Fruit fly (Drosophila melanogaster): Measurements from ENCODE around the gene Hibch.
A peak's percentile ranks its signal among the peaks of the same experiment; 100 is the strongest.

The Hibch gene

DNA sequence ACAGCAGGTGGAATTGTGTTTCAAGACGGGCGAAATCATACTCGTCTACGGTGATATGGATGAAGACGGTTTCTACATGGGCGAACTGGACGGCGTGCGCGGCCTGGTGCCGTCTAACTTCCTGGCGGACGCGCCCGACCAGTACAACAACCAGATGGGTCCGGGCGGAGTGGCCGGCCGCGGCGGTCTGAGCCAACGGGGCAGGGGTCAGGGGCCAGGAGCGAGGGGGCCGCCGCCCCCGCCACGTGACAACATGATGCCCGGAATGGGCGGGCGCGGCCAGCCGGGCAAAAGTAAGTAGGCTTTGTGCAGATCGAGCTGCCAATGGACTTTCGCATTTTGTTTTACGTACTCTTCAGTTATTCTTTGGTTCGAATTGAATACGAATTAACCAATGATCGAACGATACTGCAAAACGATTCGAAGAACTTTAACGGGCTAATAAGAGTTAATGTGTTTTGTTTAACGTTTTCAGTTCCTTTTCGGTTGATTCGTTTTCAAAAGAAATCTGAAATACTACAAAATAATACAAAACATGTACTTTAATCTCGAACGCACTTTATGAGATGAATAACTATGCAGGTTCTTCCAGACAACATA is 36.3 kb downstream of the Hibch start:
- TF ChIP-seq D1 (tag; optimal IDR thresholded peaks at IDR 0.05) (no peak), Ets98B (GFP tag; IDR thresholded peaks at IDR 0.05) (no peak), CG10348 (GFP tag; IDR thresholded peaks at IDR 0.05) (no peak), Snoo (tag; optimal IDR thresholded peaks at IDR 0.05) (no peak), CG17806 (tag; optimal IDR thresholded peaks at IDR 0.05) (no peak), EcR (GFP tag; optimal IDR thresholded peaks at IDR 0.05) (no peak), CG12605 (GFP tag; IDR thresholded peaks at IDR 0.05) (no peak), CG15710 (tag; optimal IDR thresholded peaks at IDR 0.05) (no peak), Pif1B (GFP tag; optimal IDR thresholded peaks at IDR 0.05) (no peak), CG4496 (GFP tag; IDR thresholded peaks at IDR 0.05) (no peak), CG8301 (tag; optimal IDR thresholded peaks at IDR 0.05) (no peak), CG32121 (GFP tag; IDR thresholded peaks at IDR 0.05) (no peak), CG14655 (GFP tag; optimal IDR thresholded peaks at IDR 0.05) (no peak), CG13204 (GFP tag; optimal IDR thresholded peaks at IDR 0.05) (no peak), gl (tag; optimal IDR thresholded peaks at IDR 0.05) (no peak), CG9948 (tag; optimal IDR thresholded peaks at IDR 0.05) (no peak)

dm6 chr3R:15402654-15403053 is 45.6 kb downstream of the Hibch start:
- TF ChIP-seq Ets98B (GFP tag; IDR thresholded peaks at IDR 0.05) (no peak), CG13204 (GFP tag; optimal IDR thresholded peaks at IDR 0.05) (no peak), EcR (GFP tag; optimal IDR thresholded peaks at IDR 0.05) (no peak), CG8301 (tag; optimal IDR thresholded peaks at IDR 0.05) (no peak), Pif1B (GFP tag; optimal IDR thresholded peaks at IDR 0.05) (no peak), Pif1A (GFP tag; optimal IDR thresholded peaks at IDR 0.05) (no peak), CG17806 (tag; optimal IDR thresholded peaks at IDR 0.05) (no peak), rn (GFP tag; IDR thresholded peaks at IDR 0.05) (no peak), CG32121 (GFP tag; IDR thresholded peaks at IDR 0.05) (no peak), CG10348 (GFP tag; IDR thresholded peaks at IDR 0.05) (no peak)

dm6 chr3R:15406393-15406792 is 49.4 kb downstream of the Hibch start:
- TF ChIP-seq D1 (tag; optimal IDR thresholded peaks at IDR 0.05) = no peak
- no peak for TF ChIP-seq Pif1B (GFP tag; optimal IDR thresholded peaks at IDR 0.05)
- TF ChIP-seq CG4496 (GFP tag; IDR thresholded peaks at IDR 0.05) = no peak
- TF ChIP-seq fd96Ca (GFP tag; IDR thresholded peaks at IDR 0.05) = no peak
- no peak for TF ChIP-seq Snoo (tag; optimal IDR thresholded peaks at IDR 0.05)
- TF ChIP-seq CG15710 (tag; optimal IDR thresholded peaks at IDR 0.05) = no peak
- no peak for TF ChIP-seq CG14655 (GFP tag; optimal IDR thresholded peaks at IDR 0.05)
- TF ChIP-seq CG10348 (GFP tag; IDR thresholded peaks at IDR 0.05) = no peak
- no peak for TF ChIP-seq CG34367 (tag; optimal IDR thresholded peaks at IDR 0.05)
- no peak for TF ChIP-seq gl (tag; optimal IDR thresholded peaks at IDR 0.05)

- TF ChIP-seq CG17806 (tag; optimal IDR thresholded peaks at IDR 0.05) (no peak), Ets98B (GFP tag; IDR thresholded peaks at IDR 0.05) (no peak), Snoo (tag; optimal IDR thresholded peaks at IDR 0.05) (no peak), CG14655 (GFP tag; optimal IDR thresholded peaks at IDR 0.05) (no peak), D1 (tag; optimal IDR thresholded peaks at IDR 0.05) (no peak), Pif1B (GFP tag; optimal IDR thresholded peaks at IDR 0.05) (no peak), Pif1A (GFP tag; optimal IDR thresholded peaks at IDR 0.05) (no peak), CG32121 (GFP tag; IDR thresholded peaks at IDR 0.05) (no peak), CG12605 (GFP tag; IDR thresholded peaks at IDR 0.05) (no peak), gl (tag; optimal IDR thresholded peaks at IDR 0.05) (no peak), EcR (GFP tag; optimal IDR thresholded peaks at IDR 0.05) (no peak)
Observed at dm6 chr3R:15407020-15407501, 50.0 kb downstream of the Hibch start, which contains the start of gene CG6125. TSS of gene CG6125 (minus strand) at chr3R:15407070.

DNA sequence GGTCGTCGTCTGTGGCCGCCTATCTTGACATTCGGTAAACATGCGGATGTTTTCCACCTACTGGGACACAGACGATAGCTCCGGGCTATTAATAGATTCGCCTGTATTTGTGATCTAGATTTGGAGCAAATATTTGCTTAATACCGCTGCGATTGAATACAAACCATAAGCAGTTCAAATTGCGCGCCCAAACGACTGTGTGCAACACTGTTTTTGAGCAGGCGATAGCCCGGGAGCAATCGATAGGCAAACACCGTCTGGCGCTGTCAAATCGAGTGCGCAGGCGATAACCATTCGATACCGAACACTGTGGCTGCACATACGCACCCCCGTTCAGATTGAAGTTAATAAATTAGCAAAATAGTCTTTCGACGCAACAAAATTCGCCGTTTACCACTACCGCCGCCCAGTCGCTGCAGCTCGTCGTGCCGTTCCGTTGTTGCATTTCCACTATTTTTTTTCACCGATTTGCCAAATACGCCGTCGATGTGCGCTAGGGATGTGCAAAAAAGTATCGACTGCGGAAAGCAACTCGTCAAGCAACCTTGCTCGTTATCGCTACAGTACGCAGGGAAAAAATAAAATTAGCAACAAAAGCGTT is 51.2 kb downstream of the Hibch start, which contains the start of gene Atx2:
TSS of gene Atx2 (plus strand) at position 293 of the 601 bp plus-strand sequence.
- no peak for TF ChIP-seq Ets98B (GFP tag; IDR thresholded peaks at IDR 0.05)
- TF ChIP-seq fd96Ca (GFP tag; IDR thresholded peaks at IDR 0.05) = peak; percentile 23; the same call in 1 of the 3 replicates
